Worm (Caenorhabditis elegans): Measurements from ENCODE around the gene col-132.

col-132 gene

DNA sequence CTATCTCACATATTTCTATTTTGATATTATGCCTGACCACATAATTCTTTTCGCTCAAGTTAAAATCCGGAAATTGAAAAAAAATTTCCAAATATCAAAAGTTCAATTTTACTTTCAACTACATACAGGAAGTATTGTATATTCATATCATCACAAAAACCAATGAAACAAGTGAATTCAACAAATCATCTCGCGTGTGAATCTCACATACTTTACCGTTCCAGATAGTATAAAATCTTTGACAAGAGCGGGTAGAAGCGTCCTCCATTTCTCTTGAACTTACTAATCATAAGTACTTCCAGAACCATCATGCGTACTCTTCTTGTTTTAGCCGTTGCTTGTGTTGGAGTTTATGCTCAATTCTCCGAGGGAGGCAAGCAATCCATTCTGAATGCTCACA, 19.4 kb downstream of the col-132 start, which contains the start of gene scl-8:
Gene scl-8 (plus strand): TSS at position 301 of the 400 bp plus-strand sequence.
- no peak for TF ChIP-seq set-16 (GFP tag; IDR thresholded peaks at IDR 0.05)
- no peak for TF ChIP-seq lin-29 (GFP tag; IDR thresholded peaks at IDR 0.05)
- TF ChIP-seq dpl-1 (GFP tag; optimal IDR thresholded peaks at IDR 0.05), result no peak
- TF ChIP-seq aha-1 (tag), result peak; percentile 36
- no peak for TF ChIP-seq madf-9 (GFP tag; conservative IDR thresholded peaks at IDR 0.05)
- TF ChIP-seq mdt-29 (GFP tag; IDR thresholded peaks at IDR 0.05), result no peak
- TF ChIP-seq unc-62 (GFP tag; optimal IDR thresholded peaks at IDR 0.05 in 1 of 2), result no peak
- TF ChIP-seq unc-62 (tag; optimal IDR thresholded peaks at IDR 0.05), result no peak

DNA sequence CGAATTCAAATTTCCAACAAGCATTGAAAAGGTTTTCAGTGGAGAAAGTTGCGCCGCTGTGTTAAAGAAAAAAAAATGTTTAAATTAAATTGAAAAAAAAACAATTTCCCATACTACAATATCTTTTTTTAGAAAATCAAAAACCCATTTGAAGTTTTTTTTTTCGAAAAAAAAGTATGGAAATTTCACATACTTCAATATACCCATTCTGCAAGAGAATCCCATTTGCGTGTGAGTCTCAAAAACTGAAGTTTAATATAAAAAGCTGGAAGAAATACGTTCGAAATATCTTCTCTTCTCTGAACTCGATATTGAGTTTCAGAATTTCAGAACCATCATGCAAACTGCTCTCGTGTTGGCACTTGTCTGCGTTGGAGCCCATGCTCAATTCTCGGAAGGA, 20.7 kb downstream of the col-132 start, which contains the start of gene scl-7:
Gene scl-7 (plus strand): TSS at position 301 of the 400 bp plus-strand sequence.
- no peak for TF ChIP-seq Y75B8A.6 (GFP tag; IDR thresholded peaks at IDR 0.05)
- no peak for TF ChIP-seq skn-1 (tag; optimal IDR thresholded peaks at IDR 0.05)
- TF ChIP-seq nhr-48 (tag; optimal IDR thresholded peaks at IDR 0.05), result no peak
- no peak for TF ChIP-seq daf-12 (tag; optimal IDR thresholded peaks at IDR 0.05)
- TF ChIP-seq F37D6.2 (tag; optimal IDR thresholded peaks at IDR 0.05), result no peak
- no peak for TF ChIP-seq lim-7 (GFP tag; IDR thresholded peaks at IDR 0.05)
- TF ChIP-seq attf-4 (tag; optimal IDR thresholded peaks at IDR 0.05), result no peak
- no peak for TF ChIP-seq ZK337.2 (GFP tag; IDR thresholded peaks at IDR 0.05)
- TF ChIP-seq dpl-1 (GFP tag; optimal IDR thresholded peaks at IDR 0.05), result no peak
- no peak for TF ChIP-seq nhr-237 (tag; optimal IDR thresholded peaks at IDR 0.05)
- TF ChIP-seq ztf-11 (tag; optimal IDR thresholded peaks at IDR 0.05), result no peak
- no peak for TF ChIP-seq nhr-111 (GFP tag; optimal IDR thresholded peaks at IDR 0.05)
- no peak for TF ChIP-seq fos-1 (tag; optimal IDR thresholded peaks at IDR 0.05)
- TF ChIP-seq Y5F2A.4 (GFP tag; optimal IDR thresholded peaks at IDR 0.05), result no peak
- no peak for TF ChIP-seq set-16 (GFP tag; IDR thresholded peaks at IDR 0.05)

DNA sequence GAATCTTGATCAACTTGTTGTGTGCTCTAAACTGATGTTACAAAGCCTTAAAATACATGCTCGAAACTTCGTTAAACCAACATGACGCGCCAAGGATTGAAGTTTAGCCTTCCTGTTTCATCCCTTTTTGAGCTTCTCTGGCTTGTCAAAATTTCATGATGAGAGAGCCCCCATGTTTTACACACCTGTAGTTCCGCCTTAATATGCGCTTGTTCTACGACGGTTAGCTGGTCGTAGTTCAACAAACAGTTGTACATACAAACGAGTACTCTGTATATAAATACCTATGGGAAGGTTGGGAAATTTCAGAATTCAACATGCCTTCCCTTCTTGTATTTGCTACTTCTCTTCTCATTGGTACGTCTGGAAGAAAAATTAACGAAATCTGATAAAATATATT, 22.4 kb downstream of the col-132 start, which contains the start of gene scl-6:
Gene scl-6 (plus strand): TSS at position 301 of the 400 bp plus-strand sequence.
- no peak for TF ChIP-seq ztf-11 (tag; optimal IDR thresholded peaks at IDR 0.05)
- no peak for TF ChIP-seq dve-1 (tag; optimal IDR thresholded peaks at IDR 0.05; ENCODE audit: insufficient read depth)
- TF ChIP-seq zfp-2 (tag; optimal IDR thresholded peaks at IDR 0.05), result no peak
- no peak for TF ChIP-seq zfp-3 (GFP tag; conservative IDR thresholded peaks at IDR 0.05)
- no peak for TF ChIP-seq nhr-11 (tag; optimal IDR thresholded peaks at IDR 0.05)
- no peak for TF ChIP-seq unc-62 (GFP tag; optimal IDR thresholded peaks at IDR 0.05 in 1 of 2)
- TF ChIP-seq unc-62 (tag; optimal IDR thresholded peaks at IDR 0.05), result no peak
- no peak for TF ChIP-seq madf-5 (GFP tag; IDR thresholded peaks at IDR 0.05)
- TF ChIP-seq hlh-30 (tag; optimal IDR thresholded peaks at IDR 0.05; ENCODE audit: insufficient read depth), result no peak
- no peak for TF ChIP-seq attf-4 (tag; optimal IDR thresholded peaks at IDR 0.05)
- no peak for TF ChIP-seq mdt-29 (GFP tag; IDR thresholded peaks at IDR 0.05)
- TF ChIP-seq unc-39 (tag; optimal IDR thresholded peaks at IDR 0.05), result no peak
- no peak for TF ChIP-seq daf-8 (GFP tag; IDR thresholded peaks at IDR 0.05)
- TF ChIP-seq lin-13 (GFP tag; optimal IDR thresholded peaks at IDR 0.05), result no peak
- TF ChIP-seq pqm-1 (tag; optimal IDR thresholded peaks at IDR 0.05), result no peak
- no peak for TF ChIP-seq ceh-62 (tag; optimal IDR thresholded peaks at IDR 0.05)

DNA sequence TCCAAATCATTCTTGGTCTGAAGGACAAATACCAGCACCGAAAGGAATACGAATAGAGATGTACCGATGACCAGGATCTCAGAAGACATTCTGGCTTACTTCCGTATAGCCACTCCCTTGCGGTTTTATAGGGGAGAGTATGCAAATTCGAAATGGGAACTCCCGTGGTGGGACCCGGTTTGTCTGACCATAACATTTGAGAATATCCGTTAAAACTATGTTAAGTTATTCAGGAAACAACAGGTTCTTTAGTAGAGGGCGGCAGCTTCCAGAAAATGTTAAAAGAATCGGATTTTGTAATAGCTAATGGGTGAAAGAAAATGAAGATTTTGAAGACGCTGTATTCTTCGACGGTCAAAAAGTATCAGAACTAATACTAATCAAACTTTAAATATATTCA, 23.7 kb downstream of the col-132 start, which contains the start of gene col-131:
Gene col-131 (minus strand): TSS at position 101 of the 400 bp plus-strand sequence.
- TF ChIP-seq skn-1 (tag; optimal IDR thresholded peaks at IDR 0.05) (no peak), hlh-30 (tag; optimal IDR thresholded peaks at IDR 0.05; ENCODE audit: insufficient read depth) (no peak), fkh-10 (GFP tag; optimal IDR thresholded peaks at IDR 0.05) (no peak), sdz-12 (GFP tag; optimal IDR thresholded peaks at IDR 0.05) (no peak), lin-29 (GFP tag; IDR thresholded peaks at IDR 0.05) (no peak), ceh-44 (GFP tag; IDR thresholded peaks at IDR 0.05) (no peak), snpc-1.2 (GFP tag; IDR thresholded peaks at IDR 0.05) (no peak)

Measured in whole organism, L4 larva.